Worm (Caenorhabditis elegans) whole organism, early embryonic: ENCODE measurements around the gene zhit-1.

Experiments
- ama-1 ChIP-seq: fragments of 150-350 bp; optimal IDR thresholded peaks from 2 replicates; lab custom pipeline; 2014
- hmbx-1 ChIP-seq: sonication (generic microtip); optimal IDR thresholded peaks from 2 replicates; lab custom pipeline; 2016; ENCODE audit warnings: mild to moderate bottlenecking, missing genetic modification characterization, missing compliant biosample characterization
- hmg-4 ChIP-seq: fragments of 200-800 bp; sonication (Bioruptor generic); optimal IDR thresholded peaks from 2 replicates; lab custom pipeline; 2018; ENCODE audit warnings: mild to moderate bottlenecking, missing genetic modification characterization, missing compliant biosample characterization
- sea-1 ChIP-seq: fragments of 200-800 bp; sonication (Bioruptor generic); conservative IDR thresholded peaks from 2 replicates; pipeline ENCODE4 v1.3.6; 2022; ENCODE audit warnings: missing genetic modification characterization, missing compliant biosample characterization
- tbx-37 ChIP-seq: fragments of 200-800 bp; sonication (Bioruptor generic); conservative IDR thresholded peaks from 2 replicates; pipeline ENCODE4 v1.3.6; 2022; ENCODE audit warnings: missing genetic modification reagents, missing genetic modification characterization, missing compliant biosample characterization
- tra-4 ChIP-seq: sonication (generic microtip); optimal IDR thresholded peaks from 2 replicates; lab custom pipeline; 2017; ENCODE audit warnings: missing genetic modification characterization, missing compliant biosample characterization

DNA sequence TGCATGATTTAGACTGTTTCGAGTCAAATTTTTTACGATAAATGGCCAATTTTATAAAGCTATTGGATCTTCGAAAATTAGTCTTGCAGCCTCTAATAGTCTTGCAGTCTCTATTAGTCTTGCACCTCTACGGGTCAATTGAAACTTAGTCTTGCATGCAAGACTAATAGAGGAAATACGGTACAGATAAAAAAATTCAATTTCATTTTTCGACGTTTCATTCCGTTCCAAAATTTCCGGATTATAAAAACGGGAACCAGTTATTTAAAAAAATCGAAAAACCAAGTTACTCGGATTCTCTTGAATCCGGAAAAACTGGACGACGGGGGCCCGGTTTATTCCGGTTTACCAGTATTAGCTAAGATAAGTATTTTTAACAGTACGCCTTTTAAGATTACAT, 25.0 kb upstream of the zhit-1 start, which contains the start of gene M03E7.1:
- TF ChIP-seq tbx-37 (no peak), ama-1 (lab: Kevin White, UChicago) (no peak), hmbx-1 (tag; lab: Kevin White, UChicago) (no peak), tra-4 (tag; lab: Kevin White, UChicago) (no peak), sea-1 (GFP tag; lab: Robert Waterston, UW) (no peak), hmg-4 (GFP tag; lab: Kevin White, UChicago) (no peak)
